Fruit fly (Drosophila melanogaster): ENCODE measurements around the gene Scgalpha.

- TF ChIP-seq EcR (GFP tag; optimal IDR thresholded peaks at IDR 0.05) (no peak), CG14655 (GFP tag; optimal IDR thresholded peaks at IDR 0.05) (peak; percentile 6), CG34367 (tag; optimal IDR thresholded peaks at IDR 0.05) (peak; percentile 4), D1 (tag; optimal IDR thresholded peaks at IDR 0.05) (no peak), CG17806 (tag; optimal IDR thresholded peaks at IDR 0.05) (no peak), Ets98B (GFP tag; IDR thresholded peaks at IDR 0.05) (0 out of 2 replicates have a peak, but pooled peaks have one; percentile 9), fd96Ca (GFP tag; IDR thresholded peaks at IDR 0.05) (no peak), Pif1A (GFP tag; optimal IDR thresholded peaks at IDR 0.05) (peak; percentile 11), Pif1B (GFP tag; optimal IDR thresholded peaks at IDR 0.05) (no peak), CG32121 (GFP tag; IDR thresholded peaks at IDR 0.05) (no peak), CG8159 (tag; optimal IDR thresholded peaks at IDR 0.05) (no peak)
Observed at dm6 chr2L:8334705-8335104, 31.5 kb downstream of the Scgalpha start.

Data from whole organism, pupa.